Worm (Caenorhabditis elegans): Measurements from ENCODE around the gene grl-9.

DNA sequence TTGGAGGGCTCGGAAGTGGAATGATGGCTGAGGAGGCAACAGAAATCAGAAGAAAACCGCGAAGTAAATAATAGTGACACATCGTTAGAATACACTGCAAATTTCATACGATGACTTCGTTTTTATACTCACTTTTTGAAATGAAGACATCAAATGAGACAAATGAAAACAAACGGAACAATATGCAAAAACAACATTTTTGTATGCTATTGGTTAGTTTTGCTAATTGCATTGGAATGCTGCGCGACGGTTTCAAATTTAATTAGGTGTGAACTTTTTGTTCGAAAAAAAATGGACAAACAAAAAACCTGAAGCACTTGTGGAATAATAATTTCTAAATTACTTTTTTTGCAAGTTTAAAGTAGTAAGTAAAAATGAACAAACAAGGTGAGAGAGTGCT is 1.5 kb upstream of the grl-9 start, which contains the start of gene grl-8:
- no peak for TF ChIP-seq sea-1 (GFP tag; conservative IDR thresholded peaks at IDR 0.05)
- TF ChIP-seq flt-1 (GFP tag; IDR thresholded peaks at IDR 0.05), result no peak
- TF ChIP-seq ceh-13 (GFP tag; optimal IDR thresholded peaks at IDR 0.05), result no peak
- no peak for TF ChIP-seq hmbx-1 (tag; optimal IDR thresholded peaks at IDR 0.05)
- TF ChIP-seq ama-1 (optimal IDR thresholded peaks at IDR 0.05), result no peak
- no peak for TF ChIP-seq hmg-4 (GFP tag; optimal IDR thresholded peaks at IDR 0.05)
- no peak for TF ChIP-seq hnd-1 (tag; optimal IDR thresholded peaks at IDR 0.05)
- TF ChIP-seq aly-1 (tag; optimal IDR thresholded peaks at IDR 0.05), result no peak
- TF ChIP-seq tra-4 (tag; optimal IDR thresholded peaks at IDR 0.05), result no peak
- no peak for TF ChIP-seq pes-1 (GFP tag; IDR thresholded peaks at IDR 0.05)
- no peak for TF ChIP-seq B0310.2 (tag; optimal IDR thresholded peaks at IDR 0.05)
